Worm (Caenorhabditis elegans): Measurements from ENCODE around the gene unc-83.

DNA sequence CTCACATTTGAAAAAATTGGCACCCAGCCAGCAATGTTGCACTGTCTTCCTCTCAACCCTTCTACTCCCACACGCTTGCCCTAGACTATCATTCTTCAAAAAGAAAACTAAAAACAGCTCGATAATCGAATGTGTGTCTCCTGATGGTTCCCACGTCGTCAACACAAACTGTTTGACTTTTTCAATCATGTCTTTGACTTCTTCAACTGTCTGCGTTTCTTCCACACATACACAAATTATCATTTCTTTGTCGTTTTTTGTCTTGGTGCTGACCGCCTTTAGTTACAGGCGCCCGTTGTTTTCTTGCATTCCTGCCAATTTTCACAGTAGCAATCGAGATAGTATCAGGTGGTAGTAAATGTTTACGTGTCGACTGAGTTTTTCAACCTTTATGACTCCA lies 2.3 kb upstream of the unc-83 start:
- TF ChIP-seq flt-1 (GFP tag; IDR thresholded peaks at IDR 0.05), result no peak
- TF ChIP-seq sea-1 (GFP tag; conservative IDR thresholded peaks at IDR 0.05), result no peak
- no peak for TF ChIP-seq ceh-36 (tag; optimal IDR thresholded peaks at IDR 0.05)
- TF ChIP-seq ceh-13 (GFP tag; optimal IDR thresholded peaks at IDR 0.05), result no peak
- no peak for TF ChIP-seq tra-4 (tag; optimal IDR thresholded peaks at IDR 0.05)
